Worm (Caenorhabditis elegans): ENCODE measurements around the gene acd-3.

acd-3 gene

ce11 chrX:14810718-14811117 lies 38.4 kb upstream of the acd-3 start, which contains the start of gene atf-4 (continued):
- no peak for TF ChIP-seq Y105C5A.15 (GFP tag; IDR thresholded peaks at IDR 0.05)
- no peak for TF ChIP-seq nhr-41 (GFP tag; IDR thresholded peaks at IDR 0.05)
- peak; percentile 52 for TF ChIP-seq mes-2 (tag; optimal IDR thresholded peaks at IDR 0.05; ENCODE audit: poor library complexity, severe bottlenecking)
- peak; percentile 95 for TF ChIP-seq hlh-30 (tag; optimal IDR thresholded peaks at IDR 0.05; ENCODE audit: insufficient read depth)
- peak; percentile 38 for TF ChIP-seq nhr-102 (tag; optimal IDR thresholded peaks at IDR 0.05)
- TF ChIP-seq mxl-3 (GFP tag; optimal IDR thresholded peaks at IDR 0.05) = peak; percentile 63
- TF ChIP-seq lir-3 (tag; optimal IDR thresholded peaks at IDR 0.05) = no peak
- TF ChIP-seq daf-12 (tag; optimal IDR thresholded peaks at IDR 0.05) = no peak
- TF ChIP-seq zip-11 (GFP tag; IDR thresholded peaks at IDR 0.05) = no peak
- no peak for TF ChIP-seq nhr-25 (tag; optimal IDR thresholded peaks at IDR 0.05; ENCODE audit: borderline replicate concordance, insufficient read depth)
- peak; percentile 81 to 95 for TF ChIP-seq mdl-1 (tag; optimal IDR thresholded peaks at IDR 0.05)
- peak; percentile 68 for TF ChIP-seq dpl-1 (GFP tag; optimal IDR thresholded peaks at IDR 0.05)
- TF ChIP-seq nhr-76 (tag; optimal IDR thresholded peaks at IDR 0.05) = no peak
- peak; percentile 51 for TF ChIP-seq aha-1 (tag)
- no peak for TF ChIP-seq lin-38 (GFP tag; IDR thresholded peaks at IDR 0.05)
- TF ChIP-seq unc-130 (GFP tag; optimal IDR thresholded peaks at IDR 0.05) = no peak
- TF ChIP-seq attf-4 (tag; optimal IDR thresholded peaks at IDR 0.05) = no peak
- peak; percentile 72 for TF ChIP-seq nhr-10 (tag; optimal IDR thresholded peaks at IDR 0.05)
- no peak for TF ChIP-seq ceh-82 (tag; optimal IDR thresholded peaks at IDR 0.05)
- TF ChIP-seq lin-1 (GFP tag; IDR thresholded peaks at IDR 0.05) = peak; percentile 68

ce11 chrX:14812061-14812460 lies 37.0 kb upstream of the acd-3 start, which contains the start of gene T04C10.3:
Gene T04C10.3 (plus strand): TSS chrX:14812361.
- no peak for TF ChIP-seq D1046.2 (GFP tag; IDR thresholded peaks at IDR 0.05)
- TF ChIP-seq ceh-44 (GFP tag; IDR thresholded peaks at IDR 0.05) = no peak
- TF ChIP-seq aha-1 (tag) = no peak
- TF ChIP-seq ztf-11 (tag; optimal IDR thresholded peaks at IDR 0.05) = no peak
- TF ChIP-seq saeg-2 (GFP tag; IDR thresholded peaks at IDR 0.05) = no peak
- no peak for TF ChIP-seq ama-1 (optimal IDR thresholded peaks at IDR 0.05)
- no peak for TF ChIP-seq tag-97 (GFP tag; IDR thresholded peaks at IDR 0.05)
- no peak for TF ChIP-seq lin-39 (tag; optimal IDR thresholded peaks at IDR 0.05)
- no peak for TF ChIP-seq nhr-76 (tag; optimal IDR thresholded peaks at IDR 0.05)
- TF ChIP-seq ceh-28 (tag; optimal IDR thresholded peaks at IDR 0.05) = no peak
- TF ChIP-seq Y105C5A.15 (GFP tag; IDR thresholded peaks at IDR 0.05) = no peak
- no peak for TF ChIP-seq F44E2.7 (GFP tag; IDR thresholded peaks at IDR 0.05)
- no peak for TF ChIP-seq T20F7.1 (GFP tag; optimal IDR thresholded peaks at IDR 0.05)
- TF ChIP-seq ZK337.2 (GFP tag; IDR thresholded peaks at IDR 0.05) = no peak
- TF ChIP-seq snpc-4 (tag; optimal IDR thresholded peaks at IDR 0.05) = no peak
- no peak for TF ChIP-seq zip-11 (GFP tag; IDR thresholded peaks at IDR 0.05)

- TF ChIP-seq hmg-1.1 (GFP tag; IDR thresholded peaks at IDR 0.05) = peak; percentile 86
- TF ChIP-seq hif-1 (tag; optimal IDR thresholded peaks at IDR 0.05) = peak in 1 of 2 experiments; percentile 2
- peak; percentile 64 for TF ChIP-seq hlh-11 (tag; optimal IDR thresholded peaks at IDR 0.05)
- peak; percentile 61 for TF ChIP-seq dpl-1 (GFP tag; optimal IDR thresholded peaks at IDR 0.05)
- TF ChIP-seq daf-12 (tag; optimal IDR thresholded peaks at IDR 0.05) = no peak
- no peak for TF ChIP-seq Y75B8A.6 (GFP tag; IDR thresholded peaks at IDR 0.05)
- TF ChIP-seq ctbp-1 (GFP tag; IDR thresholded peaks at IDR 0.05) = no peak
- TF ChIP-seq saeg-2 (GFP tag; IDR thresholded peaks at IDR 0.05) = no peak
- peak; percentile 84 for TF ChIP-seq F37D6.2 (tag; optimal IDR thresholded peaks at IDR 0.05)
- no peak for TF ChIP-seq vab-7 (GFP tag; IDR thresholded peaks at IDR 0.05)
- peak; percentile 30 for TF ChIP-seq mxl-3 (GFP tag; optimal IDR thresholded peaks at IDR 0.05)
- TF ChIP-seq fos-1 (tag; optimal IDR thresholded peaks at IDR 0.05) = no peak
- no peak for TF ChIP-seq ama-1 (optimal IDR thresholded peaks at IDR 0.05)
- TF ChIP-seq nhr-42 (GFP tag; IDR thresholded peaks at IDR 0.05) = peak; percentile 83
- TF ChIP-seq lin-13 (GFP tag; optimal IDR thresholded peaks at IDR 0.05) = no peak
- peak; percentile 77 for TF ChIP-seq rbr-2 (tag; optimal IDR thresholded peaks at IDR 0.05)
- TF ChIP-seq lin-39 (tag; optimal IDR thresholded peaks at IDR 0.05) = no peak
- no peak for TF ChIP-seq dmd-9 (GFP tag; IDR thresholded peaks at IDR 0.05)
- no peak for TF ChIP-seq mxl-2 (GFP tag; conservative IDR thresholded peaks at IDR 0.05)
- TF ChIP-seq nhr-41 (GFP tag; IDR thresholded peaks at IDR 0.05) = no peak
- TF ChIP-seq F44E2.7 (GFP tag; IDR thresholded peaks at IDR 0.05) = no peak
- TF ChIP-seq nhr-76 (tag; optimal IDR thresholded peaks at IDR 0.05) = no peak
- TF ChIP-seq ceh-62 (tag; optimal IDR thresholded peaks at IDR 0.05) = no peak
- no peak for TF ChIP-seq aly-2 (tag; optimal IDR thresholded peaks at IDR 0.05)
- peak; percentile 71 to 84 for TF ChIP-seq mdl-1 (tag; optimal IDR thresholded peaks at IDR 0.05)
- peak; percentile 59 for TF ChIP-seq nhr-11 (tag; optimal IDR thresholded peaks at IDR 0.05)
- TF ChIP-seq madf-5 (GFP tag; IDR thresholded peaks at IDR 0.05) = no peak
Observed at ce11 chrX:14813398-14813797, 35.7 kb upstream of the acd-3 start.

All from whole organism, L4 larva.